Worm (Caenorhabditis elegans): ENCODE data around the gene C50F4.8.

- TF ChIP-seq ZK337.2 (GFP tag; IDR thresholded peaks at IDR 0.05) (no peak), F49E8.2 (tag; optimal IDR thresholded peaks at IDR 0.05; ENCODE audit: borderline replicate concordance) (no peak), mdl-1 (tag; optimal IDR thresholded peaks at IDR 0.05) (no peak), unc-62 (GFP tag; optimal IDR thresholded peaks at IDR 0.05 in 1 of 2) (no peak), unc-62 (tag; optimal IDR thresholded peaks at IDR 0.05) (no peak), nhr-102 (tag; optimal IDR thresholded peaks at IDR 0.05) (no peak), lir-3 (tag; optimal IDR thresholded peaks at IDR 0.05) (no peak), nhr-11 (tag; optimal IDR thresholded peaks at IDR 0.05) (no peak), snpc-4 (tag; optimal IDR thresholded peaks at IDR 0.05) (no peak), ZK546.5 (tag; optimal IDR thresholded peaks at IDR 0.05) (no peak), dve-1 (tag; optimal IDR thresholded peaks at IDR 0.05; ENCODE audit: insufficient read depth) (no peak), ceh-44 (GFP tag; IDR thresholded peaks at IDR 0.05) (no peak), spr-3 (GFP tag; optimal IDR thresholded peaks at IDR 0.05) (no peak), ztf-7 (tag; optimal IDR thresholded peaks at IDR 0.05) (no peak)
Observed at ce11 chrV:9541506-9541905, 22.8 kb upstream of the C50F4.8 start, which contains the start of gene C50F4.16.

All from whole organism, L4 larva.